Fruit fly (Drosophila melanogaster) whole organism, embryonic: ENCODE results near the gene sit.

Experiments
- Adf1 ChIP-seq: fragments of 200-800 bp; sonication (Bioruptor generic); IDR thresholded peaks from 2 replicates; pipeline ENCODE4 v1.3.6; 2022; ENCODE audit warnings: missing biosample characterization, missing genetic modification characterization
- B-H1 ChIP-seq: fragments of 200-800 bp; sonication (Bioruptor generic); IDR thresholded peaks from 3 replicates; pipeline ENCODE4 v1.3.6; 2022; ENCODE audit warnings: missing biosample characterization, missing genetic modification characterization
- BEAF-32 ChIP-seq: fragments of 200-800 bp; sonication (Bioruptor generic); optimal IDR thresholded peaks from 3 replicates; lab custom pipeline; 2017; ENCODE audit warnings: missing biosample characterization, missing genetic modification characterization, mild to moderate bottlenecking, moderate library complexity, missing genetic modification reagents
- Bgb ChIP-seq: fragments of 200-800 bp; sonication (Bioruptor generic); IDR thresholded peaks from 2 replicates; pipeline ENCODE4 v1.3.6; 2022; ENCODE audit warnings: missing biosample characterization, missing genetic modification characterization; ENCODE audit not compliant: partially characterized antibody
- BtbVII ChIP-seq: fragments of 200-800 bp; sonication (Bioruptor generic); optimal IDR thresholded peaks from 3 replicates; lab custom pipeline; 2017; ENCODE audit warnings: missing biosample characterization, mild to moderate bottlenecking, missing genetic modification characterization
- CG13287 ChIP-seq: fragments of 200-800 bp; sonication (Bioruptor generic); IDR thresholded peaks from 2 replicates; pipeline ENCODE4 v1.3.6; 2022; ENCODE audit warnings: missing biosample characterization, missing genetic modification characterization; ENCODE audit not compliant: partially characterized antibody
- CG13624 ChIP-seq: fragments of 200-800 bp; sonication (Bioruptor generic); optimal IDR thresholded peaks from 2 replicates; lab custom pipeline; 2016; ENCODE audit warnings: missing biosample characterization, missing genetic modification characterization
- CG15601 ChIP-seq: fragments of 200-800 bp; sonication (Bioruptor generic); optimal IDR thresholded peaks from 3 replicates; lab custom pipeline; 2019; ENCODE audit warnings: missing biosample characterization, mild to moderate bottlenecking, missing genetic modification characterization, moderate library complexity
- CG16813 ChIP-seq: fragments of 200-800 bp; sonication (Bioruptor generic); IDR thresholded peaks from 3 replicates; pipeline ENCODE4 v1.3.6; 2022; ENCODE audit warnings: missing biosample characterization, missing genetic modification characterization; ENCODE audit not compliant: partially characterized antibody
- CG17186 ChIP-seq: fragments of 200-800 bp; sonication (Bioruptor generic); optimal IDR thresholded peaks from 3 replicates; lab custom pipeline; 2017; ENCODE audit warnings: missing biosample characterization, missing genetic modification reagents, missing genetic modification characterization
- CG17361 ChIP-seq: fragments of 200-800 bp; sonication (Bioruptor generic); IDR thresholded peaks from 3 replicates; pipeline ENCODE4 v1.3.6; 2022; ENCODE audit warnings: missing biosample characterization, missing genetic modification characterization
- CG18599 ChIP-seq: fragments of 200-800 bp; sonication (Bioruptor generic); optimal IDR thresholded peaks from 3 replicates; lab custom pipeline; 2017; ENCODE audit warnings: missing biosample characterization, missing genetic modification characterization, mild to moderate bottlenecking, moderate library complexity, missing genetic modification reagents
- CG31388 ChIP-seq: fragments of 200-800 bp; sonication (Bioruptor generic); optimal IDR thresholded peaks from 2 replicates; lab custom pipeline; 2016; ENCODE audit warnings: missing biosample characterization, missing genetic modification characterization
- CG6689 ChIP-seq: fragments of 200-800 bp; sonication (Bioruptor generic); IDR thresholded peaks from 2 replicates; pipeline ENCODE4 v1.3.6; 2022; ENCODE audit warnings: missing biosample characterization, missing genetic modification characterization
- CG7839 ChIP-seq: fragments of 200-800 bp; sonication (Bioruptor generic); optimal IDR thresholded peaks from 3 replicates; lab custom pipeline; 2018; ENCODE audit warnings: missing biosample characterization, mild to moderate bottlenecking, missing genetic modification characterization, moderate library complexity
- CG7987 ChIP-seq: fragments of 200-800 bp; sonication (Bioruptor generic); optimal IDR thresholded peaks from 2 replicates; lab custom pipeline; 2018; ENCODE audit warnings: missing biosample characterization, mild to moderate bottlenecking, missing genetic modification characterization, moderate library complexity
- CG8089 ChIP-seq: fragments of 200-800 bp; sonication (Bioruptor generic); optimal IDR thresholded peaks from 3 replicates; lab custom pipeline; 2016; ENCODE audit warnings: missing biosample characterization, missing genetic modification characterization
- CG8388 ChIP-seq: fragments of 200-800 bp; sonication (Bioruptor generic); optimal IDR thresholded peaks from 2 replicates; lab custom pipeline; 2019; ENCODE audit warnings: missing biosample characterization, mild to moderate bottlenecking, missing genetic modification characterization, moderate library complexity
- CG8924 ChIP-seq: fragments of 200-800 bp; optimal IDR thresholded peaks from 3 replicates; lab custom pipeline; 2019; ENCODE audit warnings: missing biosample characterization, mild to moderate bottlenecking, missing genetic modification characterization, moderate library complexity
- CG9727 ChIP-seq: fragments of 200-800 bp; sonication (Bioruptor generic); optimal IDR thresholded peaks from 3 replicates; lab custom pipeline; 2017; ENCODE audit warnings: missing biosample characterization, mild to moderate bottlenecking, missing genetic modification characterization
- Dbx ChIP-seq: fragments of 200-800 bp; sonication (Bioruptor generic); IDR thresholded peaks from 3 replicates; pipeline ENCODE4 v1.3.6; 2022; ENCODE audit warnings: missing biosample characterization, missing genetic modification characterization
- Deaf1 ChIP-seq: fragments of 200-800 bp; optimal IDR thresholded peaks from 3 replicates; lab custom pipeline; 2019; ENCODE audit warnings: missing biosample characterization, mild to moderate bottlenecking, missing genetic modification characterization, moderate library complexity
- Dref ChIP-seq: fragments of 200-800 bp; sonication (Bioruptor generic); IDR thresholded peaks from 2 replicates; pipeline ENCODE4 v1.3.6; 2022; ENCODE audit warnings: missing biosample characterization, missing genetic modification characterization
- E2f2 ChIP-seq: fragments of 200-800 bp; sonication (Bioruptor generic); IDR thresholded peaks from 2 replicates; pipeline ENCODE4 v1.3.6; 2022; ENCODE audit warnings: missing biosample characterization, missing genetic modification characterization
- ERR ChIP-seq: fragments of 200-800 bp; sonication (Bioruptor generic); optimal IDR thresholded peaks from 2 replicates; lab custom pipeline; 2016; ENCODE audit warnings: missing biosample characterization, missing genetic modification characterization
- Elba2 ChIP-seq: fragments of 200-800 bp; sonication (Bioruptor generic); optimal IDR thresholded peaks from 3 replicates; lab custom pipeline; 2016; ENCODE audit warnings: missing biosample characterization, missing genetic modification characterization
- Ets97D ChIP-seq: fragments of 200-800 bp; sonication (Bioruptor generic); optimal IDR thresholded peaks from 3 replicates; lab custom pipeline; 2016; ENCODE audit warnings: missing biosample characterization, missing genetic modification characterization
- Hr51 ChIP-seq, 2 experiments: fragments of 200-800 bp; sonication (Bioruptor generic); optimal IDR thresholded peaks; 2 replicates in 1 of 2; 3 replicates in 1 of 2; lab custom pipeline; 2016 to 2018; ENCODE audit warnings: missing biosample characterization in 2 of 2, missing genetic modification characterization in 2 of 2, mild to moderate bottlenecking in 1 of 2, moderate library complexity in 1 of 2
- Jarid2 ChIP-seq: fragments of 200-800 bp; sonication (Bioruptor generic); optimal IDR thresholded peaks from 3 replicates; lab custom pipeline; 2017; ENCODE audit warnings: mild to moderate bottlenecking, missing biosample characterization, missing genetic modification reagents, missing genetic modification characterization
- MBD-R2 ChIP-seq: fragments of 200-800 bp; sonication (Bioruptor generic); IDR thresholded peaks from 2 replicates; pipeline ENCODE4 v1.3.6; 2022; ENCODE audit warnings: missing biosample characterization, missing genetic modification characterization
- MESR4 ChIP-seq: fragments of 200-800 bp; sonication (Bioruptor generic); optimal IDR thresholded peaks from 2 replicates; lab custom pipeline; 2018; ENCODE audit warnings: missing biosample characterization, mild to moderate bottlenecking, missing genetic modification characterization, moderate library complexity
- Med ChIP-seq: fragments of 200-800 bp; sonication (Bioruptor generic); peaks from one replicate; lab custom pipeline; 2016; ENCODE audit warnings: missing biosample characterization, missing genetic modification characterization, mild to moderate bottlenecking, inconsistent platforms, moderate library complexity
- Nf-YB ChIP-seq: fragments of 200-800 bp; sonication (Bioruptor generic); optimal IDR thresholded peaks from 3 replicates; lab custom pipeline; 2019; ENCODE audit warnings: missing biosample characterization, mild to moderate bottlenecking, missing genetic modification characterization, moderate library complexity
- Ravus ChIP-seq: fragments of 200-800 bp; sonication (Bioruptor generic); IDR thresholded peaks from 2 replicates; pipeline ENCODE4 v1.3.6; 2022; ENCODE audit warnings: missing biosample characterization, missing genetic modification characterization
- bsh ChIP-seq, 2 experiments: fragments of 200-800 bp; sonication (Bioruptor generic); optimal IDR thresholded peaks; 2 replicates each; lab custom pipeline; 2017 to 2018; ENCODE audit warnings: mild to moderate bottlenecking in 2 of 2, missing biosample characterization in 2 of 2, missing genetic modification characterization in 2 of 2, moderate library complexity in 1 of 2
- chinmo ChIP-seq: fragments of 200-800 bp; sonication (Bioruptor generic); IDR thresholded peaks from 4 replicates; pipeline ENCODE4 v1.3.6; 2022; ENCODE audit warnings: missing biosample characterization, missing genetic modification characterization; ENCODE audit not compliant: partially characterized antibody
- gsb ChIP-seq: fragments of 200-800 bp; sonication (Bioruptor generic); IDR thresholded peaks from 2 replicates; pipeline ENCODE4 v1.3.6; 2022; ENCODE audit warnings: missing biosample characterization, missing genetic modification characterization
- mirr ChIP-seq: fragments of 200-800 bp; sonication (Bioruptor generic); optimal IDR thresholded peaks from 3 replicates; lab custom pipeline; 2018; ENCODE audit warnings: missing biosample characterization, mild to moderate bottlenecking, missing genetic modification characterization
- prd ChIP-seq, 3 experiments: fragments of >200 bp in 2 of 3; fragments of 200-800 bp in 1 of 3; sonication (Bioruptor generic) in 1 of 3; optimal IDR thresholded peaks in 2 of 3; IDR thresholded peaks in 1 of 3; 2 replicates in 2 of 3; 3 replicates in 1 of 3; pipeline versions ENCODE4 v1.3.6 to Lab custom; 2017 to 2022; ENCODE audit warnings: missing biosample characterization in 1 of 3, missing genetic modification characterization in 1 of 3
- slbo ChIP-seq: fragments of 200-800 bp; sonication (Bioruptor generic); IDR thresholded peaks from 2 replicates; pipeline ENCODE4 v1.3.6; 2022; ENCODE audit warnings: missing biosample characterization, missing genetic modification characterization
- sug ChIP-seq: fragments of 200-800 bp; optimal IDR thresholded peaks from 2 replicates; lab custom pipeline; 2019; ENCODE audit warnings: missing biosample characterization, mild to moderate bottlenecking, missing genetic modification characterization, moderate library complexity
- tll ChIP-seq, 2 experiments: fragments of 200-800 bp in 1 of 2; fragments of >200 bp in 1 of 2; sonication (Bioruptor generic) in 1 of 2; optimal IDR thresholded peaks; 2 replicates each; lab custom pipeline; 2017 to 2019; ENCODE audit warnings: missing biosample characterization in 2 of 2, missing genetic modification characterization in 2 of 2, mild to moderate bottlenecking in 1 of 2, moderate library complexity in 1 of 2
- twi ChIP-seq: fragments of 200-800 bp; optimal IDR thresholded peaks from 2 replicates; lab custom pipeline; 2019; ENCODE audit warnings: missing biosample characterization, mild to moderate bottlenecking, missing genetic modification characterization, moderate library complexity
- vvl ChIP-seq: fragments of 200-800 bp; sonication (Bioruptor generic); IDR thresholded peaks from 2 replicates; pipeline ENCODE4 v1.3.6; 2022; ENCODE audit warnings: missing biosample characterization, missing genetic modification characterization

sit gene

DNA sequence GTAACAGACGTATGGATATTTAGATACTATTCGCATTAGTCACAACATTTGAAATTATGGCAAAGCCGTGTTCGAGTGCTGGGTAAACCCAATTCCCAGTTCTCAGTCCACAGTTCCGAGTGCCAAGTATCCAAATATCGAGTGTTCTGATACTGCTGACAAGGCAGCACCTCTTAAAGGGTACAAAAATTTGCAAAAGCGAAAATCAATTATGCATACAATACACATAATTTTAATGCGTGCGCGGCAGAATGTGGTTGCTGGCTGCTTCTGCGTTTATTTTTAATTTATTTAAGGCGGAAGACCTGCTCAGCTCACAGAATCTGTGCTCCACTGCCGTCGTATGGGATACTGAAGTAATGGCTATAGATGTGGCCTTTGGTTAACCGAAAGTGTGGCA lies 9.7 kb downstream of the sit start:
- TF ChIP-seq slbo (GFP tag; lab: Robert Waterston, UW) = 0 out of 2 replicates have a peak, but pooled peaks have one; percentile 25
- TF ChIP-seq prd (optimal IDR thresholded peaks at IDR 0.05; lab: Kevin White, UChicago) = no peak
- TF ChIP-seq prd (GFP tag; IDR thresholded peaks at IDR 0.05; lab: Robert Waterston, UW) = 0 out of 3 replicates have a peak, but pooled peaks have one; percentile 13
- TF ChIP-seq MESR4 = no peak
- 0 out of 2 replicates have a peak, but pooled peaks have one; percentile 31 for TF ChIP-seq vvl (GFP tag; lab: Robert Waterston, UW)
- TF ChIP-seq Elba2 (GFP tag; lab: Kevin White, UChicago) = no peak
- TF ChIP-seq CG7987 = no peak
- peak; percentile 57 for TF ChIP-seq Med (GFP tag; lab: Kevin White, UChicago)

DNA sequence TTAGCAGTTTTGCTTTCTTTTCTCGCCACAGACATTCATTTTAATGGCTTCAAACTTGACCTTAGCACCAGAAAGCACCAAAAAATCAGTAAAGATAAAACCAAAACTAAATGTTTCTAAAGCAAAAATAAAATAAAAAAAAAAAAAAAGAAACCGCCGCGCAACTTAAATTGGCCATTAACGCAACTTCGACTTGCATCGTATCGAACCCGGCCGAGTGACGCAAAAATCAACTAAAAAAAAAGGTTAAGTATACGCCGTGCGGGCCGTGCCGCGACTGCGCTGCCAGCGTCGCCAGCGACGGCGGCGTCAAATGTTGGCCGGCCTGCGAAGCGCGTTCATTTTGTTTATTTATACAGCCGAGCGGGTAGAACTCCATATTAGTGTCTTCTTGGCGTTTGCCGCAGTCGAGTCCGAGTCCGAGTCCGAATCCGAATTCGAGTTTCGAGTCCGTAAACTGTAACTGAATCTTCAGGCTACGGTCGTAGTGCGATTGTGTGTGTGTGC lies 12.0 kb downstream of the sit start, which contains the start of gene bond:
Gene bond, plus strand, starts transcription at position 375 of the 507 bp plus-strand sequence.
- TF ChIP-seq gsb (GFP tag; lab: Robert Waterston, UW) (0 out of 2 replicates have a peak, but pooled peaks have one; percentile 19), CG16813 (GFP tag; lab: Robert Waterston, UW) (0 out of 3 replicates have a peak, but pooled peaks have one; percentile 17), CG31388 (GFP tag; lab: Kevin White, UChicago) (no peak), Deaf1 (tag; lab: Kevin White, UChicago) (peak; percentile 32), chinmo (GFP tag; lab: Robert Waterston, UW) (0 out of 4 replicates have a peak, but pooled peaks have one; percentile 64), Adf1 (GFP tag; lab: Robert Waterston, UW) (peak; percentile 93), bsh (GFP tag; optimal IDR thresholded peaks at IDR 0.05; lab: Kevin White, UChicago) (no peak), slbo (GFP tag; lab: Robert Waterston, UW) (0 out of 2 replicates have a peak, but pooled peaks have one; percentile 4)

DNA sequence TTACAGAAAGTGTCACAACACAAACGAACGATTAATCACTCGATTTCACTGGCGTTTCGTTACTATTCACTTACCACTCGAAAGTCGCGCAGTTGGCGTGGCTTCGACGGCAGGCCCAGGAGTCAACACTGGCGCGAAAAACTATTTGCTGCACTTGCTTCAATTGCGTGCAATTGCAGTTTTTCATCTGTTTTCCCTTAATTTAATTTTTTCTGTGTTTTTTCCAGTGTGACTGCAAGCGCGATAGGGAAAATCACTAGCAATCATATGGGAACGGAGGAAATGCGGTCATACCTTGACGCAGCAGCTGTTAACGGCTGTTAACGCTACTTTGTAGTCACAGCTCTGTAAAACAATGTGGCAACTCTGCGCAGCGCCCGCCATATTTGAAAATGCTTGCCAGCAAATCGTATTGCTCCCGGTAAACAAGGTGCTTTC lies 14.8 kb downstream of the sit start, which contains the start of gene AdipoR:
Gene AdipoR, minus strand, starts transcription at position 262 of the 438 bp plus-strand sequence.
- TF ChIP-seq mirr (GFP tag; lab: Kevin White, UChicago) (peak; percentile 14), Jarid2 (GFP tag; lab: Kevin White, UChicago) (peak; percentile 32), CG17361 (GFP tag; lab: Robert Waterston, UW) (no peak), MBD-R2 (peak; percentile 84), BtbVII (no peak), Ets97D (GFP tag; lab: Kevin White, UChicago) (peak; percentile 58), CG8924 (tag; lab: Kevin White, UChicago) (peak; percentile 42), CG15601 (peak; percentile 5), CG13624 (GFP tag; lab: Kevin White, UChicago) (peak; percentile 56), sug (tag; lab: Kevin White, UChicago) (peak; percentile 42), CG6689 (GFP tag; lab: Robert Waterston, UW) (no peak), Ravus (no peak), CG17186 (GFP tag; lab: Kevin White, UChicago) (peak; percentile 84), CG7839 (peak; percentile 11), CG8089 (GFP tag; lab: Kevin White, UChicago) (no peak), CG9727 (GFP tag; lab: Kevin White, UChicago) (peak; percentile 29), BEAF-32 (GFP tag; lab: Kevin White, UChicago) (peak; percentile 62), CG8388 (peak; percentile 2), Dbx (no peak), slbo (GFP tag; lab: Robert Waterston, UW) (0 out of 2 replicates have a peak, but pooled peaks have one; percentile 24), Hr51 (GFP tag; optimal IDR thresholded peaks at IDR 0.05; lab: Kevin White, UChicago) (peak in 1 of 2 experiments; percentile 31), twi (tag; lab: Kevin White, UChicago) (peak; percentile 21), tll (GFP tag; optimal IDR thresholded peaks at IDR 0.05; lab: Kevin White, UChicago) (peak in 1 of 2 experiments; percentile 29), Dref (GFP tag; lab: Robert Waterston, UW) (peak; percentile 51), Bgb (GFP tag; lab: Robert Waterston, UW) (peak; percentile 62), CG13287 (GFP tag; lab: Robert Waterston, UW) (peak; percentile 54), CG18599 (GFP tag; lab: Kevin White, UChicago) (no peak), Nf-YB (GFP tag; lab: Kevin White, UChicago) (peak; percentile 17), B-H1 (GFP tag; lab: Robert Waterston, UW) (no peak), E2f2 (GFP tag; lab: Robert Waterston, UW) (peak; percentile 99), ERR (GFP tag; lab: Kevin White, UChicago) (no peak)
